Fruit fly (Drosophila melanogaster) whole organism, prepupa: ENCODE results near the gene Pez.

ENCODE experiments used
- CG10631 ChIP-seq: fragments of 200-800 bp; sonication (Bioruptor generic); optimal IDR thresholded peaks from 2 replicates; lab custom pipeline; 2016; ENCODE audit warnings: missing biosample characterization, missing genetic modification characterization
- CG11902 ChIP-seq: fragments of 200-800 bp; sonication (Bioruptor generic); optimal IDR thresholded peaks from 3 replicates; lab custom pipeline; 2016; ENCODE audit warnings: missing biosample characterization, missing genetic modification characterization
- CG1621 ChIP-seq: fragments of 200-800 bp; sonication (Bioruptor generic); optimal IDR thresholded peaks from 3 replicates; lab custom pipeline; 2018; ENCODE audit warnings: missing biosample characterization, mild to moderate bottlenecking, missing genetic modification characterization
- CG31627 ChIP-seq: fragments of 200-800 bp; sonication (Bioruptor generic); optimal IDR thresholded peaks from 3 replicates; lab custom pipeline; 2016; ENCODE audit warnings: missing biosample characterization, missing genetic modification characterization
- CG32006 ChIP-seq: fragments of 200-800 bp; sonication (Bioruptor generic); optimal IDR thresholded peaks from 3 replicates; lab custom pipeline; 2017; ENCODE audit warnings: missing biosample characterization, mild to moderate bottlenecking, missing genetic modification characterization
- CG34406 ChIP-seq: fragments of 200-800 bp; sonication (Bioruptor generic); optimal IDR thresholded peaks from 3 replicates; lab custom pipeline; 2016; ENCODE audit warnings: missing biosample characterization, missing genetic modification characterization
- CG3919 ChIP-seq: fragments of 200-800 bp; sonication (Bioruptor generic); optimal IDR thresholded peaks from 3 replicates; lab custom pipeline; 2016; ENCODE audit warnings: missing biosample characterization, missing genetic modification characterization
- CG4318 ChIP-seq: fragments of 200-800 bp; sonication (Bioruptor generic); optimal IDR thresholded peaks from 3 replicates; lab custom pipeline; 2017; ENCODE audit warnings: missing biosample characterization, mild to moderate bottlenecking, missing genetic modification characterization
- Eip78C ChIP-seq: fragments of 200-800 bp; sonication (Bioruptor generic); peaks from one replicate; lab custom pipeline; 2016; ENCODE audit warnings: missing biosample characterization, missing genetic modification characterization
- Met ChIP-seq: fragments of 200-800 bp; sonication (Bioruptor generic); optimal IDR thresholded peaks from 3 replicates; lab custom pipeline; 2016; ENCODE audit warnings: missing biosample characterization, missing genetic modification characterization
- OdsH ChIP-seq: fragments of 200-800 bp; sonication (Bioruptor generic); optimal IDR thresholded peaks from 3 replicates; lab custom pipeline; 2016; ENCODE audit warnings: missing biosample characterization, missing genetic modification characterization
- Smox ChIP-seq: fragments of 200-800 bp; sonication (Bioruptor generic); optimal IDR thresholded peaks from 3 replicates; lab custom pipeline; 2016; ENCODE audit warnings: missing biosample characterization, missing genetic modification characterization
- Sox15 ChIP-seq: fragments of 200-800 bp; sonication (Bioruptor generic); optimal IDR thresholded peaks from 3 replicates; lab custom pipeline; 2016; ENCODE audit warnings: missing biosample characterization, missing genetic modification characterization
- dac ChIP-seq: fragments of 200-800 bp; sonication (Bioruptor generic); optimal IDR thresholded peaks from 2 replicates; lab custom pipeline; 2017; ENCODE audit warnings: missing biosample characterization, mild to moderate bottlenecking, missing genetic modification characterization
- fd59A ChIP-seq: fragments of 200-800 bp; sonication (Bioruptor generic); optimal IDR thresholded peaks from 2 replicates; lab custom pipeline; 2017; ENCODE audit warnings: missing biosample characterization, mild to moderate bottlenecking, missing genetic modification characterization, missing genetic modification reagents
- fd85E ChIP-seq: fragments of 200-800 bp; sonication (Bioruptor generic); optimal IDR thresholded peaks from 3 replicates; lab custom pipeline; 2016; ENCODE audit warnings: missing biosample characterization, missing genetic modification characterization
- fkh ChIP-seq: fragments of 200-800 bp; sonication (Bioruptor generic); optimal IDR thresholded peaks from 3 replicates; lab custom pipeline; 2017; ENCODE audit warnings: missing biosample characterization, mild to moderate bottlenecking, missing genetic modification characterization, moderate library complexity
- svp ChIP-seq: fragments of 200-800 bp; sonication (Bioruptor generic); peaks from one replicate; lab custom pipeline; 2016; ENCODE audit warnings: missing biosample characterization, missing genetic modification characterization

Gene Pez

DNA sequence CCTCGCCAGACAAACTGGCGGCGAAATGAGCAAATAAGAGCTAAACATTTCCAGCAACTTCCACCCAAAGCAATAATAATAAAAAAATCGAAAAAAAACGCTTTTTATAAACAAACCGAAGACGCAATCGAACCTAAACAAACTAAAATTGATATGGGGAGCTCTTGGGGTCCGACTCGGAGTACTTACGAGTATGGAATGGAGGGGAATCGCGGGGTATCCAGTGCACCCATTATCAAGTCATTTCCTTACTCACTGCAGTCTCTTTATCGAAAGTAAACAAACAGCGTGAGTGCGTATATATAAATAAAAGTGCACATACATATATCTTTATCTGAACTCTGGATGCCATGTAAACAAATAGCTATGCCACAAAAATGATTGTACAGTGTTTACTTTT lies 46.9 kb downstream of the Pez start (continued):
- TF ChIP-seq fd85E (GFP tag; lab: Kevin White, UChicago), result no peak
- no peak for TF ChIP-seq CG4318 (GFP tag; lab: Kevin White, UChicago)
- TF ChIP-seq CG32006 (GFP tag; lab: Kevin White, UChicago), result no peak
- no peak for TF ChIP-seq dac
- TF ChIP-seq svp (GFP tag; lab: Kevin White, UChicago), result peak; percentile 45
- TF ChIP-seq CG1621 (tag; lab: Kevin White, UChicago), result no peak
- TF ChIP-seq CG10631, result no peak
- no peak for TF ChIP-seq CG11902 (GFP tag; lab: Kevin White, UChicago)
- no peak for TF ChIP-seq CG34406 (GFP tag; lab: Kevin White, UChicago)
- TF ChIP-seq Smox (GFP tag; lab: Kevin White, UChicago), result no peak
- no peak for TF ChIP-seq CG3919 (GFP tag; lab: Kevin White, UChicago)
- no peak for TF ChIP-seq OdsH (GFP tag; lab: Kevin White, UChicago)
- no peak for TF ChIP-seq Met (GFP tag; lab: Kevin White, UChicago)
- TF ChIP-seq CG31627, result no peak
- no peak for TF ChIP-seq Sox15 (GFP tag; lab: Kevin White, UChicago)

DNA sequence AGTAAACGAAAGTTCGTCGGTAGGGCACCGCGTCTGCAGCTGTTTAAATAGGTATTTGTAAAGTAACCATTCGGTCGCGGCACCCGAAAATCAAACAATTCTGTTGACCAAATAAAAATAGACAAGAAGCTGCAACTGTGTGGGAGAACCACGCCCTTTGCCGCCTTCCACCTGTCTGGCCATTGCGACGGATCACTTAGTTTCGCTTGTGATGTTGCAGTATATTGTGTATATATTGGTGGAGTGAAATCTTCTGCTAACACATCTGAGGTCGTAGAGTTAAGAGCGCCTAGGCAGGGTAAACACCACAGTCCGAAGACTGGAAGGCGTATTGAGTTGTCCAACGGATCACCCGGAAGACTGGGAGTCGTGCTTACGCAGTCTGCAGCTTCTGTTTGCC lies 55.1 kb downstream of the Pez start:
- TF ChIP-seq Eip78C, result peak; percentile 75
- peak; percentile 87 for TF ChIP-seq fkh (GFP tag; lab: Kevin White, UChicago)
- no peak for TF ChIP-seq fd59A (GFP tag; lab: Kevin White, UChicago)
